Worm (Caenorhabditis elegans): ENCODE results near the gene mbr-1.

Gene mbr-1

DNA sequence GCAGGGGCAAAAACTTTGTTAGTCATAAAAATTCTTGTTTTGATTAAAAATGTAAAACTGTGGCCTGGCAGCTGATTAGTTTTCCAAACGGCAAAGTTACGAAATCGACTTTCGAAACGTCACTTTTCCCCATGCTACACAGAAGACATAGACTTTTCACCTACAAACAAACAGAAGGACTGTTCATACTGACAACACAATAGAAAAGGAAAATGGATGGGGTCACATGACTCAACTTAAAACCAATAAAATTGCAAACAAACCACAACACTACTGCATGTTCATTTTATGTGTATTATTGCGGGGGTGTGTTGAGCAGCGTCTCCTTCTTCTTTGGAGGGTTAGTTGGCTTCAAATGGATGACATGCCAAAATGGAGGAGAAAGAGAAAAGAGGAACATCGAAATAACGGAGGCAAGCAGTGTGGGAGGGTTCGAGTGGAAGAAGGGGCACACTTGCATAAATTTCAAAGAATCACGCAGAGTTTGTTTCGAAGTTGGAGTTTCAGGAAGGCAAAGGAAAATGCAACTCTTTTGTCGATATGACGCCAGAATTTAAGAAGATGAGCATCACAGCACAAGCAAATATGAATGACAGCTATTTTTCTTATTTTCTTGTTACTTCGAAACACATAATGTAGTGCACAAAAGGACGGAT, 43.6 kb downstream of the mbr-1 start:
- TF ChIP-seq nhr-28 (tag; optimal IDR thresholded peaks at IDR 0.05) (no peak), blmp-1 (tag; optimal IDR thresholded peaks at IDR 0.05) (peak; percentile 73), Y116A8C.19 (tag; optimal IDR thresholded peaks at IDR 0.05; ENCODE audit: borderline replicate concordance) (no peak), C34B4.2 (tag; optimal IDR thresholded peaks at IDR 0.05) (no peak), nhr-71 (tag; optimal IDR thresholded peaks at IDR 0.05) (peak; percentile 22), nhr-19 (GFP tag; conservative IDR thresholded peaks at IDR 0.05) (peak; percentile 35; the same call in 1 of the 2 replicates), mef-2 (tag; optimal IDR thresholded peaks at IDR 0.05) (no peak), ceh-8 (GFP tag; optimal IDR thresholded peaks at IDR 0.05) (no peak), snpc-4 (tag; optimal IDR thresholded peaks at IDR 0.05) (no peak), fkh-10 (GFP tag; optimal IDR thresholded peaks at IDR 0.05) (no peak), dpl-1 (GFP tag; optimal IDR thresholded peaks at IDR 0.05) (peak in 2 of 3 experiments; percentile 18 to 19), irx-1 (tag; optimal IDR thresholded peaks at IDR 0.05) (no peak), pag-3 (tag; optimal IDR thresholded peaks at IDR 0.05; ENCODE audit: borderline replicate concordance, insufficient read depth) (no peak), ceh-82 (tag; optimal IDR thresholded peaks at IDR 0.05) (no peak), nhr-90 (tag; optimal IDR thresholded peaks at IDR 0.05; ENCODE audit: poor library complexity) (peak; percentile 24), unc-130 (tag; optimal IDR thresholded peaks at IDR 0.05) (no peak), unc-62 (GFP tag; optimal IDR thresholded peaks at IDR 0.05) (no peak), fos-1 (tag; optimal IDR thresholded peaks at IDR 0.05) (no peak), nhr-12 (tag; optimal IDR thresholded peaks at IDR 0.05) (no peak), C16A3.4 (tag; optimal IDR thresholded peaks at IDR 0.05) (peak; percentile 6), ama-1 (optimal IDR thresholded peaks at IDR 0.05) (peak; percentile 33), efl-3 (GFP tag; optimal IDR thresholded peaks at IDR 0.05) (no peak), nhr-237 (tag; optimal IDR thresholded peaks at IDR 0.05) (no peak), nhr-85 (tag) (peak; percentile 58), lin-14 (GFP tag; optimal IDR thresholded peaks at IDR 0.05) (peak; percentile 76), lin-35 (GFP tag; optimal IDR thresholded peaks at IDR 0.05) (peak in 1 of 2 experiments; percentile 52), skn-1 (tag; optimal IDR thresholded peaks at IDR 0.05) (peak; percentile 68), unc-30 (tag; optimal IDR thresholded peaks at IDR 0.05) (no peak), egl-13 (tag; optimal IDR thresholded peaks at IDR 0.05) (no peak), fkh-8 (tag; optimal IDR thresholded peaks at IDR 0.05) (no peak), lsy-2 (tag; optimal IDR thresholded peaks at IDR 0.05) (peak in 1 of 2 experiments; percentile 3), vab-15 (tag; optimal IDR thresholded peaks at IDR 0.05) (no peak), lin-15B (tag; optimal IDR thresholded peaks at IDR 0.05) (no peak), aha-1 (tag; optimal IDR thresholded peaks at IDR 0.05) (no peak), mep-1 (tag; optimal IDR thresholded peaks at IDR 0.05) (peak; percentile 68), ceh-88 (GFP tag; IDR thresholded peaks at IDR 0.05) (no peak), swsn-7 (tag; optimal IDR thresholded peaks at IDR 0.05) (peak; percentile 10), aly-2 (tag; optimal IDR thresholded peaks at IDR 0.05) (no peak), unc-98 (GFP tag; IDR thresholded peaks at IDR 0.05) (no peak), elt-2 (tag; optimal IDR thresholded peaks at IDR 0.05) (no peak), nhr-47 (tag; optimal IDR thresholded peaks at IDR 0.05) (peak; percentile 17), jun-1 (tag; optimal IDR thresholded peaks at IDR 0.05) (peak; percentile 24), nhr-77 (tag; optimal IDR thresholded peaks at IDR 0.05) (no peak), lin-39 (tag; optimal IDR thresholded peaks at IDR 0.05) (no peak), lin-13 (GFP tag; optimal IDR thresholded peaks at IDR 0.05) (no peak), mdl-1 (tag; optimal IDR thresholded peaks at IDR 0.05) (peak in 1 of 2 experiments; percentile 58), rnt-1 (tag; optimal IDR thresholded peaks at IDR 0.05) (no peak), nhr-84 (tag; optimal IDR thresholded peaks at IDR 0.05) (no peak), ztf-4 (tag; optimal IDR thresholded peaks at IDR 0.05) (no peak), unc-86 (tag; optimal IDR thresholded peaks at IDR 0.05) (peak; percentile 5), sptf-1 (tag; optimal IDR thresholded peaks at IDR 0.05) (no peak), hlh-17 (GFP tag; optimal IDR thresholded peaks at IDR 0.05; ENCODE audit: borderline replicate concordance) (no peak), zip-4 (GFP tag; optimal IDR thresholded peaks at IDR 0.05) (peak; percentile 35)
